Worm (Caenorhabditis elegans) whole organism, L1 larva: Measurements from ENCODE around the gene tag-329.

Source experiments
- C04F5.9 ChIP-seq: sonication (generic microtip); optimal IDR thresholded peaks from 2 replicates; lab custom pipeline; 2016; ENCODE audit warnings: missing genetic modification characterization, missing compliant biosample characterization
- F16B12.6 ChIP-seq: fragments of 150-350 bp; optimal IDR thresholded peaks from 2 replicates; lab custom pipeline; 2014; ENCODE audit warnings: missing biosample characterization, missing genetic modification characterization
- Y116A8C.19 ChIP-seq: sonication (generic microtip); optimal IDR thresholded peaks from 2 replicates; lab custom pipeline; 2016; ENCODE audit warnings: missing compliant biosample characterization, missing genetic modification characterization, borderline replicate concordance
- aha-1 ChIP-seq: fragments of 150-350 bp; optimal IDR thresholded peaks from 2 replicates; lab custom pipeline; 2014; ENCODE audit warnings: missing biosample characterization, missing genetic modification characterization
- ama-1 ChIP-seq: fragments of 150-350 bp; optimal IDR thresholded peaks from 2 replicates; lab custom pipeline; 2014
- blmp-1 ChIP-seq: fragments of 150-350 bp; optimal IDR thresholded peaks from 2 replicates; lab custom pipeline; 2014; ENCODE audit warnings: missing biosample characterization, missing genetic modification characterization
- ceh-8 ChIP-seq: fragments of 200-800 bp; sonication (Bioruptor generic); optimal IDR thresholded peaks from 2 replicates; lab custom pipeline; 2018; ENCODE audit warnings: mild to moderate bottlenecking, missing genetic modification characterization, moderate library complexity, missing compliant biosample characterization
- ceh-82 ChIP-seq, 3 experiments: fragments of 150-350 bp in 1 of 3; sonication (generic microtip) in 2 of 3; optimal IDR thresholded peaks; 2 replicates each; lab custom pipeline; 2014 to 2017; ENCODE audit warnings: missing biosample characterization in 3 of 3, missing genetic modification characterization in 3 of 3
- ceh-88 ChIP-seq: fragments of 200-800 bp; sonication (Bioruptor generic); IDR thresholded peaks from 2 replicates; pipeline ENCODE4 v1.3.6; 2022; ENCODE audit warnings: missing genetic modification characterization, missing compliant biosample characterization
- ceh-90 ChIP-seq: sonication (generic microtip); optimal IDR thresholded peaks from 2 replicates; lab custom pipeline; 2016; ENCODE audit warnings: missing genetic modification characterization, missing compliant biosample characterization
- dsc-1 ChIP-seq: sonication (generic microtip); optimal IDR thresholded peaks from 2 replicates; lab custom pipeline; 2016; ENCODE audit warnings: mild to moderate bottlenecking, missing genetic modification characterization, missing compliant biosample characterization
- egl-13 ChIP-seq: sonication (generic microtip); optimal IDR thresholded peaks from 2 replicates; lab custom pipeline; 2016; ENCODE audit warnings: missing genotype, missing genetic modification reagents, missing genetic modification characterization, missing compliant biosample characterization
- elt-2 ChIP-seq: sonication (generic microtip); optimal IDR thresholded peaks from 2 replicates; lab custom pipeline; 2016; ENCODE audit warnings: missing genetic modification characterization, mild to moderate bottlenecking, inconsistent platforms, missing compliant biosample characterization, missing genetic modification reagents
- elt-3 ChIP-seq, 6 experiments: fragments of 150-350 bp in 1 of 6; sonication (generic microtip); optimal IDR thresholded peaks; 2 replicates each; lab custom pipeline; 2017 to 2018; ENCODE audit warnings: missing biosample characterization in 6 of 6, missing genetic modification characterization in 6 of 6, inconsistent platforms in 1 of 6
- fkh-10 ChIP-seq: sonication (generic microtip); optimal IDR thresholded peaks from 2 replicates; lab custom pipeline; 2017; ENCODE audit warnings: missing biosample characterization, missing genetic modification reagents, missing genetic modification characterization
- fkh-4 ChIP-seq: sonication (generic microtip); optimal IDR thresholded peaks from 2 replicates; lab custom pipeline; 2016; ENCODE audit warnings: missing compliant biosample characterization, missing genetic modification characterization, borderline replicate concordance
- fkh-8 ChIP-seq: sonication (generic microtip); optimal IDR thresholded peaks from 2 replicates; lab custom pipeline; 2016; ENCODE audit warnings: mild to moderate bottlenecking, missing genetic modification characterization, missing compliant biosample characterization
- grh-1 ChIP-seq: fragments of 200-800 bp; sonication (Bioruptor generic); IDR thresholded peaks from 2 replicates; pipeline ENCODE4 v1.3.6; 2022; ENCODE audit warnings: missing genetic modification reagents, missing genetic modification characterization, missing compliant biosample characterization
- hlh-17 ChIP-seq: fragments of 200-800 bp; sonication (Bioruptor generic); optimal IDR thresholded peaks from 2 replicates; lab custom pipeline; 2018; ENCODE audit warnings: missing genetic modification characterization, mild to moderate bottlenecking, missing compliant biosample characterization, moderate library complexity, borderline replicate concordance
- hlh-4 ChIP-seq: sonication (generic microtip); optimal IDR thresholded peaks from 2 replicates; lab custom pipeline; 2016; ENCODE audit warnings: mild to moderate bottlenecking, missing genetic modification characterization, missing compliant biosample characterization
- irx-1 ChIP-seq: sonication (generic microtip); optimal IDR thresholded peaks from 2 replicates; lab custom pipeline; 2016; ENCODE audit warnings: missing genetic modification characterization, missing compliant biosample characterization
- isw-1 ChIP-seq: fragments of 200-800 bp; sonication (Bioruptor generic); IDR thresholded peaks from 2 replicates; pipeline ENCODE4 v1.3.6; 2022; ENCODE audit warnings: missing genetic modification characterization, missing compliant biosample characterization
- jun-1 ChIP-seq: fragments of 150-350 bp; optimal IDR thresholded peaks from 2 replicates; lab custom pipeline; 2014; ENCODE audit warnings: missing biosample characterization, missing genetic modification reagents, missing genetic modification characterization
- lin-14 ChIP-seq: fragments of 200-800 bp; sonication (Bioruptor generic); optimal IDR thresholded peaks from 2 replicates; lab custom pipeline; 2018; ENCODE audit warnings: mild to moderate bottlenecking, missing genetic modification characterization, moderate library complexity, missing compliant biosample characterization
- lin-15B ChIP-seq: fragments of 150-350 bp; sonication (generic microtip); optimal IDR thresholded peaks from 3 replicates; lab custom pipeline; 2014; ENCODE audit warnings: missing biosample characterization, missing genetic modification characterization
- lin-35 ChIP-seq, 2 experiments: fragments of 150-350 bp; optimal IDR thresholded peaks; 2 replicates each; lab custom pipeline; 2014; ENCODE audit warnings: missing biosample characterization in 2 of 2, missing genetic modification characterization in 2 of 2, missing genetic modification reagents in 2 of 2
- lir-3 ChIP-seq: sonication (generic microtip); optimal IDR thresholded peaks from 2 replicates; lab custom pipeline; 2016; ENCODE audit warnings: mild to moderate bottlenecking, missing genetic modification characterization, moderate library complexity, missing compliant biosample characterization; ENCODE audit not compliant: poor library complexity
- mab-9 ChIP-seq: fragments of 200-800 bp; sonication (Bioruptor generic); IDR thresholded peaks from 2 replicates; pipeline ENCODE4 v1.3.6; 2022; ENCODE audit warnings: missing genetic modification reagents, missing genetic modification characterization, missing compliant biosample characterization
- mep-1 ChIP-seq: fragments of 150-350 bp; optimal IDR thresholded peaks from 2 replicates; lab custom pipeline; 2014; ENCODE audit warnings: missing biosample characterization, missing genetic modification characterization
- nhr-19 ChIP-seq: fragments of 200-800 bp; sonication (Bioruptor generic); conservative IDR thresholded peaks from 2 replicates; pipeline ENCODE4 v1.3.6; 2022; ENCODE audit warnings: missing genetic modification characterization, missing compliant biosample characterization
- nhr-20 ChIP-seq: sonication (generic microtip); optimal IDR thresholded peaks from 2 replicates; lab custom pipeline; 2016; ENCODE audit warnings: mild to moderate bottlenecking, missing genetic modification characterization, missing compliant biosample characterization
- nhr-28 ChIP-seq: fragments of 150-350 bp; optimal IDR thresholded peaks from 2 replicates; lab custom pipeline; 2014; ENCODE audit warnings: missing biosample characterization, missing genetic modification characterization
- nhr-47 ChIP-seq: sonication (generic microtip); optimal IDR thresholded peaks from 2 replicates; lab custom pipeline; 2016; ENCODE audit warnings: mild to moderate bottlenecking, missing genetic modification characterization, moderate library complexity, missing compliant biosample characterization
- nhr-71 ChIP-seq: sonication (generic microtip); optimal IDR thresholded peaks from 2 replicates; lab custom pipeline; 2016; ENCODE audit warnings: mild to moderate bottlenecking, missing genetic modification characterization, moderate library complexity, missing compliant biosample characterization
- nhr-76 ChIP-seq: sonication (generic microtip); optimal IDR thresholded peaks from 2 replicates; lab custom pipeline; 2017; ENCODE audit warnings: missing biosample characterization, missing genetic modification characterization
- nhr-77 ChIP-seq: fragments of 150-350 bp; optimal IDR thresholded peaks from 2 replicates; lab custom pipeline; 2014; ENCODE audit warnings: missing biosample characterization, missing genetic modification characterization
- nhr-84 ChIP-seq: sonication (generic microtip); optimal IDR thresholded peaks from 2 replicates; lab custom pipeline; 2017; ENCODE audit warnings: missing biosample characterization, missing genetic modification characterization
- nhr-85 ChIP-seq: sonication (generic microtip); peaks from one replicate; lab custom pipeline; 2016; ENCODE audit warnings: missing genetic modification characterization, inconsistent platforms, missing compliant biosample characterization
- pag-3 ChIP-seq: sonication (generic microtip); optimal IDR thresholded peaks from 2 replicates; lab custom pipeline; 2017; ENCODE audit warnings: missing genetic modification characterization, mild to moderate bottlenecking, missing compliant biosample characterization, antibody characterized with exemption, borderline replicate concordance; ENCODE audit not compliant: insufficient read depth
- rnt-1 ChIP-seq: sonication (generic microtip); optimal IDR thresholded peaks from 2 replicates; lab custom pipeline; 2016; ENCODE audit warnings: mild to moderate bottlenecking, missing genetic modification characterization, moderate library complexity, missing compliant biosample characterization
- skn-1 ChIP-seq: fragments of 150-350 bp; optimal IDR thresholded peaks from 2 replicates; lab custom pipeline; 2014; ENCODE audit warnings: missing biosample characterization, missing genetic modification characterization
- snpc-4 ChIP-seq: fragments of 150-350 bp; optimal IDR thresholded peaks from 2 replicates; lab custom pipeline; 2014; ENCODE audit warnings: missing biosample characterization, missing genetic modification characterization
- sup-37 ChIP-seq: fragments of 200-800 bp; sonication (Bioruptor generic); optimal IDR thresholded peaks from 2 replicates; lab custom pipeline; 2018; ENCODE audit warnings: mild to moderate bottlenecking, missing genetic modification characterization, missing compliant biosample characterization
- swsn-7 ChIP-seq: sonication (generic microtip); optimal IDR thresholded peaks from 2 replicates; lab custom pipeline; 2016; ENCODE audit warnings: missing genetic modification characterization, missing compliant biosample characterization
- tbx-2 ChIP-seq: sonication (generic microtip); optimal IDR thresholded peaks from 2 replicates; lab custom pipeline; 2016; ENCODE audit warnings: missing genetic modification characterization, missing compliant biosample characterization
- unc-86 ChIP-seq: sonication (generic microtip); optimal IDR thresholded peaks from 2 replicates; lab custom pipeline; 2016; ENCODE audit warnings: missing genetic modification characterization, missing compliant biosample characterization
- xbp-1 ChIP-seq: sonication (generic microtip); optimal IDR thresholded peaks from 2 replicates; lab custom pipeline; 2016; ENCODE audit warnings: missing genetic modification characterization, missing compliant biosample characterization
- zip-4 ChIP-seq: fragments of 200-800 bp; sonication (Bioruptor generic); optimal IDR thresholded peaks from 2 replicates; lab custom pipeline; 2018; ENCODE audit warnings: mild to moderate bottlenecking, missing genetic modification characterization, moderate library complexity, missing compliant biosample characterization
- ztf-11 ChIP-seq, 2 experiments: sonication (generic microtip); optimal IDR thresholded peaks; 2 replicates each; lab custom pipeline; 2016 to 2017; ENCODE audit warnings: missing genetic modification characterization in 2 of 2, missing biosample characterization in 1 of 2, missing compliant biosample characterization in 1 of 2

Gene tag-329

DNA sequence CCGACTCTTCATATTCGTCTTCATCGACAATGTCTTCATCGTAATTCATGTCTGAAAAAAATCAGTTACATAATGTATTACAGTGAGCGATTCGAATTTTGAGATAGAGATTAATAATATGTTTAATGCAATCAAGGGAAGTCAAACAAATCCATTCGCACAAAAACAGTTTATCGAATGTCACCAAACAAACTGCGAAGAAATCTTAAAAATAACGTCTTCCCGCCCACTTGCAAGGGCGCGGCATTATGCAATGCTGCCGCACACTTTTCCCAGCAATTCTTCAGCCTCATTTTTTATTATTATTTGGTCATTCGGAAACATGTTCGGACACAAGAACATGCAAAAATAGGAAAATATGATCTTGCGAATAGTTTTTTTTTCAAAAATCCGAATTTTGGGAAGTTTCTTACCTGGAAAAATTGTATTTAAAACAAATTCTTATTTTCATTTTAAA lies 9.5 kb downstream of the tag-329 start, which contains the start of gene mdf-1 (continued):
- peak; percentile 48 for TF ChIP-seq nhr-85 (tag; lab: Kevin White, UChicago)
- no peak for TF ChIP-seq nhr-28 (tag; lab: Kevin White, UChicago)
- no peak for TF ChIP-seq C04F5.9 (tag; lab: Kevin White, UChicago)
- TF ChIP-seq tbx-2 (tag; lab: Kevin White, UChicago): peak; percentile 60
- TF ChIP-seq ceh-8 (GFP tag; lab: Kevin White, UChicago): peak; percentile 34
- peak; percentile 62 for TF ChIP-seq blmp-1 (tag; lab: Kevin White, UChicago)
- TF ChIP-seq dsc-1: peak; percentile 49
- TF ChIP-seq egl-13 (tag; lab: Kevin White, UChicago): peak; percentile 50

DNA sequence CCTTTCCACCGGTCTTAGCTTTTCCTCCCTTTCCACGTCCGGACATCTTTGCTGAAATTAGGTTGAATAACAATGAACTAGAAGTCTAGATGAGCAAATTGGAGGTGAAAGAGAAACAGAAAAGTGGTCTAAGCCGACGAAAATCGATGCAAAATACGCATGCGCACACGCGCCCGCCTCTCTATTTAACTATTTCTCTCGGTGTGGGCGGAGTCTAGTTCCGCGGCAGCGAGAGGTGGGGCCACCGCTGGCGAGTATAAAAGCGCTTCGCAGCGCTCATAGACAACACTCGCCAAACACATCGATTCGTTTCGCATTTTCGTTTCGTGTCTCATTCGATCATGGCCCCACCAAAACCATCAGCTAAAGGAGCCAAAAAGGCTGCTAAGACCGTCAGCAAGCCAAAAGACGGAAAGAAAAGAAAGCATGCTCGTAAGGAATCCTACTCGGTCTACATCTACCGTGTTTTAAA lies 10.6 kb downstream of the tag-329 start, which contains the start of the genes his-35 and his-41:
Gene his-35 (minus strand): TSS at position 51 of the 472 bp plus-strand sequence.
Gene his-41 (plus strand): TSS at position 299 of the 472 bp plus-strand sequence.
- peak; percentile 28 for TF ChIP-seq F16B12.6 (tag; lab: Kevin White, UChicago)
- no peak for TF ChIP-seq elt-2 (tag; lab: Kevin White, UChicago)
- peak; percentile 23 for TF ChIP-seq nhr-77 (tag; lab: Kevin White, UChicago)
- TF ChIP-seq unc-86 (tag; lab: Kevin White, UChicago): peak; percentile 59
- TF ChIP-seq lir-3 (tag; lab: Kevin White, UChicago): no peak
- TF ChIP-seq nhr-19 (GFP tag; lab: Robert Waterston, UW): peak; percentile 67
- peak; percentile 69 for TF ChIP-seq fkh-8 (tag; lab: Kevin White, UChicago)
- TF ChIP-seq Y116A8C.19 (tag; lab: Kevin White, UChicago): no peak
- TF ChIP-seq xbp-1: peak; percentile 74
- no peak for TF ChIP-seq hlh-4 (tag; lab: Kevin White, UChicago)
- TF ChIP-seq nhr-76: no peak
- peak; percentile 72 for TF ChIP-seq jun-1
- peak; percentile 72 for TF ChIP-seq egl-13 (tag; lab: Kevin White, UChicago)
- TF ChIP-seq lin-35 (GFP tag; optimal IDR thresholded peaks at IDR 0.05; lab: Kevin White, UChicago): peak; percentile 22 to 57
- no peak for TF ChIP-seq ceh-90 (tag; lab: Kevin White, UChicago)
- TF ChIP-seq aha-1 (tag; lab: Kevin White, UChicago): no peak
- TF ChIP-seq sup-37: peak; percentile 16
- 0 out of 2 replicates have a peak, but pooled peaks have one; percentile 10 for TF ChIP-seq ceh-88
- no peak for TF ChIP-seq nhr-84 (tag; lab: Kevin White, UChicago)
- peak; percentile 45; the same call in 1 of the 2 replicates for TF ChIP-seq mab-9
- peak; percentile 87 for TF ChIP-seq nhr-47 (tag; lab: Kevin White, UChicago)
- TF ChIP-seq lin-15B (tag; lab: Kevin White, UChicago): no peak
- no peak for TF ChIP-seq fkh-4 (tag; lab: Kevin White, UChicago)
- TF ChIP-seq ceh-8 (GFP tag; lab: Kevin White, UChicago): no peak
- TF ChIP-seq nhr-71 (tag; lab: Kevin White, UChicago): peak; percentile 83
- TF ChIP-seq mep-1: peak; percentile 32
- no peak for TF ChIP-seq C04F5.9 (tag; lab: Kevin White, UChicago)
- TF ChIP-seq nhr-20 (tag; lab: Kevin White, UChicago): peak; percentile 77
- TF ChIP-seq grh-1 (GFP tag; lab: Robert Waterston, UW): 0 out of 2 replicates have a peak, but pooled peaks have one; percentile 14
- TF ChIP-seq elt-3 (tag; optimal IDR thresholded peaks at IDR 0.05; lab: Kevin White, UChicago): no peak
- TF ChIP-seq ama-1: peak; percentile 60
- TF ChIP-seq fkh-10 (GFP tag; lab: Kevin White, UChicago): peak; percentile 8
- peak; percentile 12 for TF ChIP-seq snpc-4 (tag; lab: Kevin White, UChicago)
- TF ChIP-seq pag-3 (tag; lab: Kevin White, UChicago): no peak
- TF ChIP-seq hlh-17 (GFP tag; lab: Kevin White, UChicago): no peak
- TF ChIP-seq isw-1: peak; percentile 31; the same call in 1 of the 2 replicates
- TF ChIP-seq swsn-7 (tag; lab: Kevin White, UChicago): peak; percentile 74
- peak; percentile 75 for TF ChIP-seq lin-14 (GFP tag; lab: Kevin White, UChicago)
- peak in 1 of 2 experiments; percentile 43 for TF ChIP-seq ztf-11 (tag; optimal IDR thresholded peaks at IDR 0.05; lab: Kevin White, UChicago)
- peak; percentile 77 for TF ChIP-seq skn-1 (tag; lab: Kevin White, UChicago)
- TF ChIP-seq zip-4 (GFP tag; lab: Kevin White, UChicago): peak; percentile 42
- TF ChIP-seq ceh-82 (tag; optimal IDR thresholded peaks at IDR 0.05; lab: Kevin White, UChicago): peak; percentile 41 to 57 (median 54)
- TF ChIP-seq irx-1 (tag; lab: Kevin White, UChicago): peak; percentile 55
- TF ChIP-seq tbx-2 (tag; lab: Kevin White, UChicago): peak; percentile 69
- TF ChIP-seq rnt-1 (tag; lab: Kevin White, UChicago): peak; percentile 42
